Fruit fly (Drosophila melanogaster) whole organism, embryonic: Measurements from ENCODE around the gene Pss.

Experiments used
- Atf-2 ChIP-seq: fragments of 200-800 bp; sonication (Bioruptor generic); optimal IDR thresholded peaks from 2 replicates; lab custom pipeline; 2016; ENCODE audit warnings: missing biosample characterization, missing genetic modification characterization
- Atf6 ChIP-seq: fragments of 200-800 bp; sonication (Bioruptor generic); IDR thresholded peaks from 2 replicates; pipeline ENCODE4 v1.3.6; 2022; ENCODE audit warnings: missing biosample characterization, missing genetic modification characterization
- CG10543 ChIP-seq: fragments of 200-800 bp; sonication (Bioruptor generic); optimal IDR thresholded peaks from 3 replicates; lab custom pipeline; 2017; ENCODE audit warnings: missing biosample characterization, mild to moderate bottlenecking, missing genetic modification characterization, moderate library complexity
- CG11560 ChIP-seq: fragments of 200-800 bp; sonication (Bioruptor generic); IDR thresholded peaks from 3 replicates; pipeline ENCODE4 v1.3.6; 2022; ENCODE audit warnings: missing biosample characterization, missing genetic modification characterization
- CG11723 ChIP-seq: fragments of 200-800 bp; sonication (Bioruptor generic); optimal IDR thresholded peaks from 2 replicates; lab custom pipeline; 2017; ENCODE audit warnings: missing biosample characterization, mild to moderate bottlenecking, missing genetic modification characterization
- CG12104 ChIP-seq: fragments of 200-800 bp; sonication (Bioruptor generic); optimal IDR thresholded peaks from 3 replicates; lab custom pipeline; 2016; ENCODE audit warnings: missing biosample characterization, missing genetic modification characterization
- CG13424 ChIP-seq: fragments of 200-800 bp; sonication (Bioruptor generic); optimal IDR thresholded peaks from 2 replicates; lab custom pipeline; 2019; ENCODE audit warnings: missing biosample characterization, mild to moderate bottlenecking, missing genetic modification characterization, moderate library complexity
- CG15269 ChIP-seq: fragments of 200-800 bp; sonication (Bioruptor generic); optimal IDR thresholded peaks from 2 replicates; lab custom pipeline; 2018; ENCODE audit warnings: missing biosample characterization, mild to moderate bottlenecking, missing genetic modification characterization, moderate library complexity
- CG1529 ChIP-seq: fragments of 200-800 bp; sonication (Bioruptor generic); optimal IDR thresholded peaks from 3 replicates; lab custom pipeline; 2018; ENCODE audit warnings: missing biosample characterization, missing genetic modification characterization
- CG16863 ChIP-seq: fragments of 200-800 bp; sonication (Bioruptor generic); optimal IDR thresholded peaks from 3 replicates; lab custom pipeline; 2016; ENCODE audit warnings: missing biosample characterization, missing genetic modification characterization
- CG17359 ChIP-seq: fragments of 200-800 bp; sonication (Bioruptor generic); optimal IDR thresholded peaks from 3 replicates; lab custom pipeline; 2018; ENCODE audit warnings: missing biosample characterization, mild to moderate bottlenecking, missing genetic modification characterization, moderate library complexity
- CG18476 ChIP-seq: fragments of 200-800 bp; sonication (Bioruptor generic); optimal IDR thresholded peaks from 2 replicates; lab custom pipeline; 2016; ENCODE audit warnings: missing biosample characterization, mild to moderate bottlenecking, missing genetic modification characterization
- CG2199 ChIP-seq: fragments of 200-800 bp; sonication (Bioruptor generic); IDR thresholded peaks from 3 replicates; pipeline ENCODE4 v1.3.6; 2022; ENCODE audit warnings: missing biosample characterization, missing genetic modification characterization
- CG6272 ChIP-seq: fragments of 200-800 bp; sonication (Bioruptor generic); IDR thresholded peaks from 2 replicates; pipeline ENCODE4 v1.3.6; 2022; ENCODE audit warnings: missing biosample characterization, missing genetic modification characterization
- CG7745 ChIP-seq: fragments of 200-800 bp; sonication (Bioruptor generic); optimal IDR thresholded peaks from 2 replicates; lab custom pipeline; 2018; ENCODE audit warnings: missing biosample characterization, mild to moderate bottlenecking, missing genetic modification characterization, moderate library complexity
- CG7987 ChIP-seq: fragments of 200-800 bp; sonication (Bioruptor generic); optimal IDR thresholded peaks from 2 replicates; lab custom pipeline; 2018; ENCODE audit warnings: missing biosample characterization, mild to moderate bottlenecking, missing genetic modification characterization, moderate library complexity
- CG9437 ChIP-seq: fragments of 200-800 bp; sonication (Bioruptor generic); optimal IDR thresholded peaks from 2 replicates; lab custom pipeline; 2018; ENCODE audit warnings: missing biosample characterization, mild to moderate bottlenecking, missing genetic modification characterization
- CG9609 ChIP-seq: fragments of 200-800 bp; sonication (Bioruptor generic); optimal IDR thresholded peaks from 3 replicates; lab custom pipeline; 2016; ENCODE audit warnings: missing biosample characterization, missing genetic modification characterization
- CHES-1-like ChIP-seq: fragments of 200-800 bp; sonication (Bioruptor generic); optimal IDR thresholded peaks from 2 replicates; lab custom pipeline; 2016; ENCODE audit warnings: missing biosample characterization, missing genetic modification characterization
- Camta ChIP-seq: fragments of 200-800 bp; sonication (Bioruptor generic); optimal IDR thresholded peaks from 2 replicates; lab custom pipeline; 2016; ENCODE audit warnings: missing biosample characterization, missing genetic modification characterization
- CkIIα-i1 ChIP-seq: fragments of 200-800 bp; sonication (Bioruptor generic); IDR thresholded peaks from 2 replicates; pipeline ENCODE4 v1.3.6; 2022; ENCODE audit warnings: missing biosample characterization, missing genetic modification characterization
- Dfd ChIP-seq, 2 experiments: fragments of >200 bp; optimal IDR thresholded peaks; 2 replicates each; lab custom pipeline; 2017; ENCODE audit warnings: missing biosample characterization in 2 of 2, missing genetic modification characterization in 2 of 2
- Drgx ChIP-seq: fragments of 200-800 bp; sonication (Bioruptor generic); IDR thresholded peaks from 2 replicates; pipeline ENCODE4 v1.3.6; 2022; ENCODE audit warnings: missing biosample characterization, missing genetic modification characterization
- H15 ChIP-seq: fragments of 200-800 bp; sonication (Bioruptor generic); IDR thresholded peaks from 3 replicates; pipeline ENCODE4 v1.3.6; 2022; ENCODE audit warnings: missing biosample characterization, missing genetic modification characterization
- NFAT ChIP-seq: fragments of 200-800 bp; sonication (Bioruptor generic); IDR thresholded peaks from 2 replicates; pipeline ENCODE4 v1.3.6; 2022; ENCODE audit warnings: missing biosample characterization, missing genetic modification characterization
- NK7.1 ChIP-seq: fragments of 200-800 bp; sonication (Bioruptor generic); optimal IDR thresholded peaks from 3 replicates; lab custom pipeline; 2016; ENCODE audit warnings: missing biosample characterization, missing genetic modification characterization
- Nf-YB ChIP-seq: fragments of 200-800 bp; sonication (Bioruptor generic); optimal IDR thresholded peaks from 3 replicates; lab custom pipeline; 2019; ENCODE audit warnings: missing biosample characterization, mild to moderate bottlenecking, missing genetic modification characterization, moderate library complexity
- Rfx ChIP-seq: fragments of 200-800 bp; sonication (Bioruptor generic); IDR thresholded peaks from 2 replicates; pipeline ENCODE4 v1.3.6; 2022; ENCODE audit warnings: missing biosample characterization, missing genetic modification characterization
- Sin3A ChIP-seq: fragments of >200 bp; optimal IDR thresholded peaks from 2 replicates; lab custom pipeline; 2018
- Stat92E ChIP-seq, 3 experiments: fragments of >200 bp in 2 of 3; fragments of 200-800 bp in 1 of 3; sonication (Bioruptor generic) in 1 of 3; optimal IDR thresholded peaks; 2 replicates each; lab custom pipeline; 2017 to 2019; ENCODE audit warnings: missing biosample characterization in 3 of 3, missing genetic modification characterization in 3 of 3, mild to moderate bottlenecking in 1 of 3, moderate library complexity in 1 of 3
- disco-r ChIP-seq: fragments of 200-800 bp; sonication (Bioruptor generic); optimal IDR thresholded peaks from 2 replicates; lab custom pipeline; 2016; ENCODE audit warnings: missing biosample characterization, missing genetic modification characterization
- dmrt11E ChIP-seq: fragments of 200-800 bp; sonication (Bioruptor generic); optimal IDR thresholded peaks from 3 replicates; lab custom pipeline; 2018; ENCODE audit warnings: missing biosample characterization, mild to moderate bottlenecking, missing genetic modification characterization, moderate library complexity
- dpn ChIP-seq, 2 experiments: fragments of 200-800 bp; sonication (Bioruptor generic); optimal IDR thresholded peaks; 3 replicates each; lab custom pipeline; 2016; ENCODE audit warnings: missing biosample characterization in 2 of 2, missing genetic modification characterization in 2 of 2
- emc ChIP-seq: fragments of 200-800 bp; sonication (Bioruptor generic); optimal IDR thresholded peaks from 2 replicates; lab custom pipeline; 2016; ENCODE audit warnings: missing biosample characterization, missing genetic modification characterization
- eve ChIP-seq, 2 experiments: fragments of >200 bp; optimal IDR thresholded peaks; 2 replicates each; lab custom pipeline; 2017; ENCODE audit warnings: missing biosample characterization in 2 of 2, missing genetic modification characterization in 2 of 2
- gem ChIP-seq: fragments of 200-800 bp; sonication (Bioruptor generic); optimal IDR thresholded peaks from 2 replicates; lab custom pipeline; 2019; ENCODE audit warnings: missing biosample characterization, mild to moderate bottlenecking, missing genetic modification characterization, moderate library complexity
- gsb-n ChIP-seq: fragments of 200-800 bp; sonication (Bioruptor generic); optimal IDR thresholded peaks from 3 replicates; lab custom pipeline; 2018; ENCODE audit warnings: missing biosample characterization, mild to moderate bottlenecking, missing genetic modification characterization
- h ChIP-seq: fragments of >200 bp; optimal IDR thresholded peaks from 2 replicates; lab custom pipeline; 2017
- inv ChIP-seq: fragments of 200-800 bp; sonication (Bioruptor generic); IDR thresholded peaks from 2 replicates; pipeline ENCODE4 v1.3.6; 2022; ENCODE audit warnings: missing biosample characterization, missing genetic modification characterization; ENCODE audit not compliant: partially characterized antibody
- lmd ChIP-seq: fragments of 200-800 bp; sonication (Bioruptor generic); IDR thresholded peaks from 2 replicates; pipeline ENCODE4 v1.3.6; 2022; ENCODE audit warnings: missing biosample characterization, missing genetic modification characterization
- luna ChIP-seq: fragments of 200-800 bp; sonication (Bioruptor generic); optimal IDR thresholded peaks from 2 replicates; lab custom pipeline; 2016; ENCODE audit warnings: missing biosample characterization, missing genetic modification characterization
- nerfin-2 ChIP-seq: fragments of 200-800 bp; sonication (Bioruptor generic); IDR thresholded peaks from 2 replicates; pipeline ENCODE4 v1.3.6; 2022; ENCODE audit warnings: missing biosample characterization, missing genetic modification characterization; ENCODE audit not compliant: partially characterized antibody
- pnt ChIP-seq: fragments of 200-800 bp; sonication (Bioruptor generic); optimal IDR thresholded peaks from 3 replicates; lab custom pipeline; 2016; ENCODE audit warnings: missing biosample characterization, missing genetic modification characterization
- schlank ChIP-seq: fragments of 200-800 bp; sonication (Bioruptor generic); optimal IDR thresholded peaks from 2 replicates; lab custom pipeline; 2018; ENCODE audit warnings: missing biosample characterization, mild to moderate bottlenecking, missing genetic modification characterization
- sens ChIP-seq: fragments of 200-800 bp; sonication (Bioruptor generic); peaks from one replicate; lab custom pipeline; 2016; ENCODE audit warnings: missing biosample characterization, missing genetic modification characterization
- sim ChIP-seq: fragments of 200-800 bp; sonication (Bioruptor generic); IDR thresholded peaks from 2 replicates; pipeline ENCODE4 v1.3.6; 2022; ENCODE audit warnings: missing biosample characterization, missing genetic modification characterization
- slp2 ChIP-seq: fragments of 200-800 bp; sonication (Bioruptor generic); optimal IDR thresholded peaks from 2 replicates; lab custom pipeline; 2016; ENCODE audit warnings: missing biosample characterization, missing genetic modification characterization
- stc ChIP-seq: fragments of 200-800 bp; sonication (Bioruptor generic); IDR thresholded peaks from 2 replicates; pipeline ENCODE4 v1.3.6; 2022; ENCODE audit warnings: missing biosample characterization, missing genetic modification characterization
- tll ChIP-seq, 2 experiments: fragments of 200-800 bp in 1 of 2; fragments of >200 bp in 1 of 2; sonication (Bioruptor generic) in 1 of 2; optimal IDR thresholded peaks; 2 replicates each; lab custom pipeline; 2017 to 2019; ENCODE audit warnings: missing biosample characterization in 2 of 2, missing genetic modification characterization in 2 of 2, mild to moderate bottlenecking in 1 of 2, moderate library complexity in 1 of 2
- zen ChIP-seq: fragments of 200-800 bp; sonication (Bioruptor generic); optimal IDR thresholded peaks from 3 replicates; lab custom pipeline; 2018; ENCODE audit warnings: missing biosample characterization, mild to moderate bottlenecking, missing genetic modification characterization, moderate library complexity

Pss gene

dm6 chr3L:20493417-20494261, 32.3 kb downstream of the Pss start (continued):
- no peak for TF ChIP-seq CG6272 (GFP tag; lab: Robert Waterston, UW)
- TF ChIP-seq CG1529 (GFP tag; lab: Kevin White, UChicago) = peak; percentile 10
- peak; percentile 73 for TF ChIP-seq CG13424 (tag; lab: Kevin White, UChicago)
- no peak for TF ChIP-seq schlank (tag; lab: Kevin White, UChicago)
- TF ChIP-seq h (lab: Kevin White, UChicago) = no peak
- TF ChIP-seq emc (GFP tag; lab: Kevin White, UChicago) = peak; percentile 7
- TF ChIP-seq NK7.1 = no peak
- TF ChIP-seq pnt (GFP tag; lab: Kevin White, UChicago) = no peak
- peak; percentile 19 for TF ChIP-seq CG9609 (GFP tag; lab: Kevin White, UChicago)
- no peak for TF ChIP-seq CG18476
- no peak for TF ChIP-seq dmrt11E
- TF ChIP-seq Dfd (GFP tag; optimal IDR thresholded peaks at IDR 0.05; lab: Kevin White, UChicago) = no peak
- no peak for TF ChIP-seq CkIIα-i1 (GFP tag; lab: Robert Waterston, UW)
- TF ChIP-seq CG11723 (GFP tag; lab: Kevin White, UChicago) = no peak
- no peak for TF ChIP-seq CG7987 (GFP tag; lab: Kevin White, UChicago)
- TF ChIP-seq eve (GFP tag; optimal IDR thresholded peaks at IDR 0.05; lab: Kevin White, UChicago) = peak in 1 of 2 experiments; percentile 47
- TF ChIP-seq zen (tag; lab: Kevin White, UChicago) = peak; percentile 18
- TF ChIP-seq CHES-1-like = peak; percentile 40
- no peak for TF ChIP-seq CG16863 (GFP tag; lab: Kevin White, UChicago)
- 0 out of 2 replicates have a peak, but pooled peaks have one; percentile 44 for TF ChIP-seq sim (GFP tag; lab: Robert Waterston, UW)
- TF ChIP-seq Rfx = peak; percentile 83
- peak; percentile 14 for TF ChIP-seq Atf-2 (GFP tag; lab: Kevin White, UChicago)
- TF ChIP-seq CG7745 = no peak
- TF ChIP-seq CG2199 (GFP tag; lab: Robert Waterston, UW) = no peak
- no peak for TF ChIP-seq tll (GFP tag; optimal IDR thresholded peaks at IDR 0.05; lab: Kevin White, UChicago)
- TF ChIP-seq CG10543 (GFP tag; lab: Kevin White, UChicago) = peak; percentile 15
- TF ChIP-seq CG17359 (tag; lab: Kevin White, UChicago) = peak; percentile 76
- TF ChIP-seq Sin3A (lab: Kevin White, UChicago) = no peak
- peak; percentile 88 for TF ChIP-seq Atf6 (GFP tag; lab: Robert Waterston, UW)
- TF ChIP-seq luna (GFP tag; lab: Kevin White, UChicago) = peak; percentile 14
- no peak for TF ChIP-seq Stat92E (GFP tag; optimal IDR thresholded peaks at IDR 0.05; lab: Kevin White, UChicago)
- TF ChIP-seq gsb-n (tag; lab: Kevin White, UChicago) = no peak
- no peak for TF ChIP-seq CG11560
- no peak for TF ChIP-seq disco-r (GFP tag; lab: Kevin White, UChicago)
- TF ChIP-seq nerfin-2 (GFP tag; lab: Robert Waterston, UW) = no peak
- TF ChIP-seq dpn (GFP tag; optimal IDR thresholded peaks at IDR 0.05; lab: Kevin White, UChicago) = peak; percentile 2 to 58
- TF ChIP-seq inv (GFP tag; lab: Robert Waterston, UW) = no peak
- peak; percentile 89 for TF ChIP-seq sens
- TF ChIP-seq H15 (GFP tag; lab: Robert Waterston, UW) = peak; percentile 59; the same call in 2 of the 3 replicates
- peak; percentile 88 for TF ChIP-seq gem (tag; lab: Kevin White, UChicago)
- peak; percentile 51 for TF ChIP-seq CG9437 (GFP tag; lab: Kevin White, UChicago)
- peak; percentile 84 for TF ChIP-seq stc (GFP tag; lab: Robert Waterston, UW)
- peak; percentile 43 for TF ChIP-seq Camta
- TF ChIP-seq CG12104 (GFP tag; lab: Kevin White, UChicago) = peak; percentile 60
- peak; percentile 49 for TF ChIP-seq Nf-YB (GFP tag; lab: Kevin White, UChicago)
- TF ChIP-seq NFAT (GFP tag; lab: Robert Waterston, UW) = no peak; the same call in 1 of the 2 replicates
- TF ChIP-seq Drgx (GFP tag; lab: Robert Waterston, UW) = peak; percentile 88
- TF ChIP-seq lmd (GFP tag; lab: Robert Waterston, UW) = peak; percentile 79
- peak; percentile 28 for TF ChIP-seq slp2
- peak; percentile 81 for TF ChIP-seq CG15269 (tag; lab: Kevin White, UChicago)
